Fruit fly (Drosophila melanogaster) whole organism, embryonic: ENCODE data around the gene CG6432.

Source experiments
- Ada2b ChIP-seq: fragments of 200-800 bp; sonication (Bioruptor generic); IDR thresholded peaks from 2 replicates; pipeline ENCODE4 v1.3.6; 2022; ENCODE audit warnings: missing biosample characterization, missing genetic modification characterization
- Atf6 ChIP-seq: fragments of 200-800 bp; sonication (Bioruptor generic); IDR thresholded peaks from 2 replicates; pipeline ENCODE4 v1.3.6; 2022; ENCODE audit warnings: missing biosample characterization, missing genetic modification characterization
- Bteb2 ChIP-seq: fragments of 200-800 bp; sonication (Bioruptor generic); optimal IDR thresholded peaks from 2 replicates; lab custom pipeline; 2016; ENCODE audit warnings: missing biosample characterization, missing genetic modification characterization
- CG10565 ChIP-seq: fragments of 200-800 bp; sonication (Bioruptor generic); optimal IDR thresholded peaks from 3 replicates; lab custom pipeline; 2016; ENCODE audit warnings: missing biosample characterization, mild to moderate bottlenecking, missing genetic modification characterization
- CG12391 ChIP-seq: fragments of 200-800 bp; sonication (Bioruptor generic); optimal IDR thresholded peaks from 3 replicates; lab custom pipeline; 2018; ENCODE audit warnings: missing biosample characterization, mild to moderate bottlenecking, missing genetic modification characterization, moderate library complexity
- CG14441 ChIP-seq: fragments of 200-800 bp; sonication (Bioruptor generic); IDR thresholded peaks from 2 replicates; pipeline ENCODE4 v1.3.6; 2022; ENCODE audit warnings: missing biosample characterization, missing genetic modification characterization
- CG14965 ChIP-seq: fragments of 200-800 bp; sonication (Bioruptor generic); optimal IDR thresholded peaks from 2 replicates; lab custom pipeline; 2016; ENCODE audit warnings: missing biosample characterization, missing genetic modification characterization, borderline replicate concordance
- CG15696 ChIP-seq: fragments of 200-800 bp; sonication (Bioruptor generic); optimal IDR thresholded peaks from 2 replicates; lab custom pipeline; 2019; ENCODE audit warnings: missing biosample characterization, mild to moderate bottlenecking, missing genetic modification characterization, moderate library complexity
- CG18764 ChIP-seq: fragments of 200-800 bp; sonication (Bioruptor generic); optimal IDR thresholded peaks from 3 replicates; lab custom pipeline; 2016; ENCODE audit warnings: missing biosample characterization, missing genetic modification characterization
- CG2120 ChIP-seq: fragments of 200-800 bp; sonication (Bioruptor generic); optimal IDR thresholded peaks from 3 replicates; lab custom pipeline; 2016; ENCODE audit warnings: missing biosample characterization, missing genetic modification characterization
- CG30403 ChIP-seq: fragments of 200-800 bp; sonication (Bioruptor generic); optimal IDR thresholded peaks from 3 replicates; lab custom pipeline; 2016; ENCODE audit warnings: missing biosample characterization, missing genetic modification characterization
- CG30431 ChIP-seq: fragments of 200-800 bp; sonication (Bioruptor generic); optimal IDR thresholded peaks from 2 replicates; lab custom pipeline; 2017; ENCODE audit warnings: missing biosample characterization, missing genetic modification characterization
- CG42726 ChIP-seq: fragments of 200-800 bp; sonication (Bioruptor generic); IDR thresholded peaks from 2 replicates; pipeline ENCODE4 v1.3.6; 2022; ENCODE audit warnings: missing biosample characterization, missing genetic modification characterization; ENCODE audit not compliant: partially characterized antibody
- CG7357 ChIP-seq: fragments of 200-800 bp; sonication (Bioruptor generic); IDR thresholded peaks from 3 replicates; pipeline ENCODE4 v1.3.6; 2022; ENCODE audit warnings: missing biosample characterization, missing genetic modification characterization
- CG7928 ChIP-seq: fragments of 200-800 bp; sonication (Bioruptor generic); optimal IDR thresholded peaks from 2 replicates; lab custom pipeline; 2017; ENCODE audit warnings: missing biosample characterization, mild to moderate bottlenecking, missing genetic modification characterization
- CG8359 ChIP-seq: fragments of 200-800 bp; sonication (Bioruptor generic); optimal IDR thresholded peaks from 2 replicates; lab custom pipeline; 2017; ENCODE audit warnings: missing biosample characterization, mild to moderate bottlenecking, missing genetic modification characterization, borderline replicate concordance
- CG9932 ChIP-seq: fragments of 200-800 bp; sonication (Bioruptor generic); IDR thresholded peaks from 2 replicates; pipeline ENCODE4 v1.3.6; 2022; ENCODE audit warnings: missing biosample characterization, missing genetic modification characterization
- CHES-1-like ChIP-seq: fragments of 200-800 bp; sonication (Bioruptor generic); optimal IDR thresholded peaks from 2 replicates; lab custom pipeline; 2016; ENCODE audit warnings: missing biosample characterization, missing genetic modification characterization
- Doc3 ChIP-seq: fragments of 200-800 bp; sonication (Bioruptor generic); IDR thresholded peaks from 3 replicates; pipeline ENCODE4 v1.3.6; 2022; ENCODE audit warnings: missing biosample characterization, missing genetic modification characterization; ENCODE audit not compliant: partially characterized antibody
- E2f1 ChIP-seq: fragments of 200-800 bp; sonication (Bioruptor generic); IDR thresholded peaks from 2 replicates; pipeline ENCODE4 v1.3.6; 2022; ENCODE audit warnings: missing biosample characterization, missing genetic modification characterization
- H2.0 ChIP-seq: fragments of 200-800 bp; sonication (Bioruptor generic); IDR thresholded peaks from 2 replicates; pipeline ENCODE4 v1.3.6; 2022; ENCODE audit warnings: missing biosample characterization, missing genetic modification characterization
- HmgZ ChIP-seq: fragments of 200-800 bp; sonication (Bioruptor generic); optimal IDR thresholded peaks from 2 replicates; lab custom pipeline; 2018; ENCODE audit warnings: missing biosample characterization, mild to moderate bottlenecking, missing genetic modification characterization
- MESR4 ChIP-seq: fragments of 200-800 bp; sonication (Bioruptor generic); optimal IDR thresholded peaks from 2 replicates; lab custom pipeline; 2018; ENCODE audit warnings: missing biosample characterization, mild to moderate bottlenecking, missing genetic modification characterization, moderate library complexity
- Mad ChIP-seq: fragments of 200-800 bp; sonication (Bioruptor generic); optimal IDR thresholded peaks from 2 replicates; lab custom pipeline; 2016; ENCODE audit warnings: missing biosample characterization, missing genetic modification characterization
- Med ChIP-seq: fragments of 200-800 bp; sonication (Bioruptor generic); peaks from one replicate; lab custom pipeline; 2016; ENCODE audit warnings: missing biosample characterization, missing genetic modification characterization, mild to moderate bottlenecking, inconsistent platforms, moderate library complexity
- Oli ChIP-seq: fragments of 200-800 bp; sonication (Bioruptor generic); optimal IDR thresholded peaks from 2 replicates; lab custom pipeline; 2018; ENCODE audit warnings: missing biosample characterization, mild to moderate bottlenecking, missing genetic modification characterization, moderate library complexity
- Ptx1 ChIP-seq: fragments of 200-800 bp; sonication (Bioruptor generic); IDR thresholded peaks from 2 replicates; pipeline ENCODE4 v1.3.6; 2022; ENCODE audit warnings: missing biosample characterization, missing genetic modification characterization
- bbx ChIP-seq: fragments of 200-800 bp; sonication (Bioruptor generic); IDR thresholded peaks from 2 replicates; pipeline ENCODE4 v1.3.6; 2022; ENCODE audit warnings: missing biosample characterization, missing genetic modification characterization; ENCODE audit not compliant: partially characterized antibody
- bigmax ChIP-seq: fragments of 200-800 bp; sonication (Bioruptor generic); optimal IDR thresholded peaks from 2 replicates; lab custom pipeline; 2018; ENCODE audit warnings: missing biosample characterization, mild to moderate bottlenecking, missing genetic modification characterization
- crol ChIP-seq: fragments of 200-800 bp; sonication (Bioruptor generic); IDR thresholded peaks from 2 replicates; pipeline ENCODE4 v1.3.6; 2022; ENCODE audit warnings: missing biosample characterization, missing genetic modification characterization
- ewg ChIP-seq: fragments of 200-800 bp; sonication (Bioruptor generic); optimal IDR thresholded peaks from 3 replicates; lab custom pipeline; 2017; ENCODE audit warnings: mild to moderate bottlenecking, missing biosample characterization, missing genetic modification reagents, missing genetic modification characterization
- gro ChIP-seq: fragments of 200-800 bp; sonication (Bioruptor generic); optimal IDR thresholded peaks from 2 replicates; lab custom pipeline; 2016; ENCODE audit warnings: missing biosample characterization, missing genetic modification characterization
- hkb ChIP-seq, 2 experiments: fragments of 200-800 bp in 1 of 2; fragments of >200 bp in 1 of 2; sonication (Bioruptor generic) in 1 of 2; IDR thresholded peaks in 1 of 2; optimal IDR thresholded peaks in 1 of 2; 2 replicates each; pipeline versions ENCODE4 v1.3.6 to Lab custom; 2017 to 2022; ENCODE audit warnings: missing biosample characterization in 1 of 2, missing genetic modification characterization in 1 of 2
- ken ChIP-seq: fragments of 200-800 bp; sonication (Bioruptor generic); IDR thresholded peaks from 3 replicates; pipeline ENCODE4 v1.3.6; 2022; ENCODE audit warnings: missing biosample characterization, missing genetic modification characterization
- odd ChIP-seq: fragments of 200-800 bp; sonication (Bioruptor generic); optimal IDR thresholded peaks from 2 replicates; lab custom pipeline; 2017; ENCODE audit warnings: missing biosample characterization, mild to moderate bottlenecking, missing genetic modification characterization
- pan ChIP-seq, 4 experiments: fragments of >200 bp in 3 of 4; fragments of 200-800 bp in 1 of 4; sonication (Bioruptor generic) in 1 of 4; optimal IDR thresholded peaks in 3 of 4; IDR thresholded peaks in 1 of 4; 2 replicates each; pipeline versions ENCODE4 v1.3.6 to Lab custom; 2017 to 2022; ENCODE audit warnings: missing biosample characterization in 2 of 4, missing genetic modification characterization in 2 of 4, mixed read lengths in 1 of 4
- phol ChIP-seq: fragments of 200-800 bp; sonication (Bioruptor generic); optimal IDR thresholded peaks from 3 replicates; lab custom pipeline; 2018; ENCODE audit warnings: missing biosample characterization, mild to moderate bottlenecking, missing genetic modification characterization, moderate library complexity
- pnt ChIP-seq: fragments of 200-800 bp; sonication (Bioruptor generic); optimal IDR thresholded peaks from 3 replicates; lab custom pipeline; 2016; ENCODE audit warnings: missing biosample characterization, missing genetic modification characterization
- prd ChIP-seq, 3 experiments: fragments of >200 bp in 2 of 3; fragments of 200-800 bp in 1 of 3; sonication (Bioruptor generic) in 1 of 3; optimal IDR thresholded peaks in 2 of 3; IDR thresholded peaks in 1 of 3; 2 replicates in 2 of 3; 3 replicates in 1 of 3; pipeline versions ENCODE4 v1.3.6 to Lab custom; 2017 to 2022; ENCODE audit warnings: missing biosample characterization in 1 of 3, missing genetic modification characterization in 1 of 3
- row ChIP-seq: fragments of 200-800 bp; sonication (Bioruptor generic); IDR thresholded peaks from 3 replicates; pipeline ENCODE4 v1.3.6; 2022; ENCODE audit warnings: missing biosample characterization, missing genetic modification characterization
- slbo ChIP-seq: fragments of 200-800 bp; sonication (Bioruptor generic); IDR thresholded peaks from 2 replicates; pipeline ENCODE4 v1.3.6; 2022; ENCODE audit warnings: missing biosample characterization, missing genetic modification characterization
- slou ChIP-seq: fragments of 200-800 bp; sonication (Bioruptor generic); optimal IDR thresholded peaks from 3 replicates; lab custom pipeline; 2016; ENCODE audit warnings: missing biosample characterization, missing genetic modification characterization
- so ChIP-seq: fragments of 200-800 bp; sonication (Bioruptor generic); IDR thresholded peaks from 3 replicates; pipeline ENCODE4 v1.3.6; 2022; ENCODE audit warnings: missing biosample characterization, missing genetic modification characterization
- stc ChIP-seq: fragments of 200-800 bp; sonication (Bioruptor generic); IDR thresholded peaks from 2 replicates; pipeline ENCODE4 v1.3.6; 2022; ENCODE audit warnings: missing biosample characterization, missing genetic modification characterization
- tgo ChIP-seq: fragments of 200-800 bp; sonication (Bioruptor generic); IDR thresholded peaks from 3 replicates; pipeline ENCODE4 v1.3.6; 2022; ENCODE audit warnings: missing biosample characterization, missing genetic modification characterization
- trem ChIP-seq: fragments of 200-800 bp; optimal IDR thresholded peaks from 3 replicates; lab custom pipeline; 2019; ENCODE audit warnings: missing biosample characterization, mild to moderate bottlenecking, missing genetic modification characterization, moderate library complexity
- vvl ChIP-seq: fragments of 200-800 bp; sonication (Bioruptor generic); IDR thresholded peaks from 2 replicates; pipeline ENCODE4 v1.3.6; 2022; ENCODE audit warnings: missing biosample characterization, missing genetic modification characterization

The CG6432 gene

dm6 chr3R:24303060-24303459 lies 33.7 kb upstream of the CG6432 start:
- TF ChIP-seq tgo (GFP tag; lab: Robert Waterston, UW) (peak; percentile 41; the same call in 1 of the 3 replicates), CG12391 (tag; lab: Kevin White, UChicago) (peak; percentile 7), CG18764 (no peak), gro (GFP tag; lab: Kevin White, UChicago) (no peak), ewg (GFP tag; lab: Kevin White, UChicago) (no peak), CG14965 (GFP tag; lab: Kevin White, UChicago) (no peak), E2f1 (peak; percentile 16; the same call in 1 of the 2 replicates), pan (optimal IDR thresholded peaks at IDR 0.05; lab: Kevin White, UChicago) (no peak), pan (GFP tag; optimal IDR thresholded peaks at IDR 0.05 in 1 of 2, IDR thresholded peaks at IDR 0.05 in 1 of 2) (peak in 1 of 2 experiments; percentile 54), CG30403 (GFP tag; lab: Kevin White, UChicago) (peak; percentile 23), vvl (peak; percentile 30; the same call in 1 of the 2 replicates), CG30431 (GFP tag; lab: Kevin White, UChicago) (peak; percentile 0), Oli (tag; lab: Kevin White, UChicago) (peak; percentile 6), hkb (optimal IDR thresholded peaks at IDR 0.05; lab: Kevin White, UChicago) (no peak), hkb (GFP tag; IDR thresholded peaks at IDR 0.05; lab: Robert Waterston, UW) (peak; percentile 52; the same call in 1 of the 2 replicates), pnt (no peak), row (GFP tag; lab: Robert Waterston, UW) (peak; percentile 56; the same call in 2 of the 3 replicates), Atf6 (GFP tag; lab: Robert Waterston, UW) (0 out of 2 replicates have a peak, but pooled peaks have one; percentile 11), CG9932 (GFP tag; lab: Robert Waterston, UW) (no peak), Ada2b (GFP tag; lab: Robert Waterston, UW) (peak; percentile 45), prd (optimal IDR thresholded peaks at IDR 0.05; lab: Kevin White, UChicago) (no peak), prd (GFP tag; IDR thresholded peaks at IDR 0.05; lab: Robert Waterston, UW) (peak; percentile 30; the same call in 1 of the 3 replicates), stc (GFP tag; lab: Robert Waterston, UW) (no peak), slbo (peak; percentile 54), CG2120 (GFP tag; lab: Kevin White, UChicago) (peak; percentile 30), CG14441 (GFP tag; lab: Robert Waterston, UW) (peak; percentile 49; the same call in 1 of the 2 replicates), CG7357 (GFP tag; lab: Robert Waterston, UW) (peak; percentile 31; the same call in 1 of the 3 replicates), HmgZ (tag; lab: Kevin White, UChicago) (no peak), Ptx1 (GFP tag; lab: Robert Waterston, UW) (peak; percentile 36; the same call in 1 of the 2 replicates), slou (GFP tag; lab: Kevin White, UChicago) (peak; percentile 9), Bteb2 (no peak), MESR4 (no peak), bigmax (GFP tag; lab: Kevin White, UChicago) (no peak), Doc3 (GFP tag; lab: Robert Waterston, UW) (no peak), Med (GFP tag; lab: Kevin White, UChicago) (peak; percentile 37), odd (GFP tag; lab: Kevin White, UChicago) (no peak), phol (peak; percentile 11)

- TF ChIP-seq CG30403 (GFP tag; lab: Kevin White, UChicago), result peak; percentile 73
- TF ChIP-seq crol (GFP tag; lab: Robert Waterston, UW), result no peak
- TF ChIP-seq bbx, result peak; percentile 75
- peak; percentile 30 for TF ChIP-seq Mad (GFP tag; lab: Kevin White, UChicago)
- no peak for TF ChIP-seq trem (tag; lab: Kevin White, UChicago)
- 0 out of 2 replicates have a peak, but pooled peaks have one; percentile 10 for TF ChIP-seq H2.0
- TF ChIP-seq CHES-1-like (GFP tag; lab: Kevin White, UChicago), result no peak
- no peak for TF ChIP-seq CG8359 (GFP tag; lab: Kevin White, UChicago)
- no peak for TF ChIP-seq CG10565 (GFP tag; lab: Kevin White, UChicago)
- TF ChIP-seq so (GFP tag; lab: Robert Waterston, UW), result no peak
- TF ChIP-seq CG42726 (GFP tag; lab: Robert Waterston, UW), result peak; percentile 81
- peak; percentile 60; the same call in 1 of the 3 replicates for TF ChIP-seq ken (GFP tag; lab: Robert Waterston, UW)
- peak; percentile 28 for TF ChIP-seq CG15696 (tag; lab: Kevin White, UChicago)
- peak; percentile 75 for TF ChIP-seq slbo
- no peak for TF ChIP-seq CG7928
Observed at dm6 chr3R:24318217-24319082, 18.3 kb upstream of the CG6432 start, which contains the start of the genes Nab2 and BRWD3. Nab2 (minus strand) TSS chr3R:24318419. BRWD3 (plus strand) TSS chr3R:24319000.
